Worm (Caenorhabditis elegans) whole organism, L4 larva: ENCODE data around the gene clec-80.

Experiments used
- F26F4.8 ChIP-seq: fragments of 200-800 bp; sonication (Bioruptor generic); conservative IDR thresholded peaks from 2 replicates; pipeline ENCODE4 v1.3.6; 2022; ENCODE audit warnings: missing genetic modification characterization, missing compliant biosample characterization
- ces-1 ChIP-seq: fragments of 150-350 bp; sonication (generic microtip); optimal IDR thresholded peaks from 4 replicates; lab custom pipeline; 2014; ENCODE audit warnings: missing biosample characterization, missing genetic modification reagents, missing genetic modification characterization
- cey-2 ChIP-seq: sonication (generic microtip); optimal IDR thresholded peaks from 3 replicates; lab custom pipeline; 2017; ENCODE audit warnings: missing genetic modification characterization, mild to moderate bottlenecking, missing compliant biosample characterization, antibody characterized with exemption, borderline replicate concordance; ENCODE audit not compliant: insufficient read depth
- egl-27 ChIP-seq: sonication (generic microtip); optimal IDR thresholded peaks from 3 replicates; lab custom pipeline; 2017; ENCODE audit warnings: missing biosample characterization, missing genetic modification reagents, missing genetic modification characterization
- nhr-237 ChIP-seq: sonication (generic microtip); optimal IDR thresholded peaks from 2 replicates; lab custom pipeline; 2017; ENCODE audit warnings: missing biosample characterization, missing genetic modification characterization
- unc-62 ChIP-seq, 3 experiments: fragments of 150-350 bp in 1 of 3; sonication (generic microtip); optimal IDR thresholded peaks in 2 of 3; peaks in 1 of 3; 1 replicate in 1 of 3; 2 replicates in 2 of 3; lab custom pipeline; 2014 to 2017; ENCODE audit warnings: missing biosample characterization in 3 of 3, missing genetic modification characterization in 3 of 3, missing genetic modification reagents in 3 of 3, missing genotype in 1 of 3
- ztf-11 ChIP-seq: fragments of 150-350 bp; optimal IDR thresholded peaks from 2 replicates; lab custom pipeline; 2014; ENCODE audit warnings: missing biosample characterization, missing genetic modification characterization

DNA sequence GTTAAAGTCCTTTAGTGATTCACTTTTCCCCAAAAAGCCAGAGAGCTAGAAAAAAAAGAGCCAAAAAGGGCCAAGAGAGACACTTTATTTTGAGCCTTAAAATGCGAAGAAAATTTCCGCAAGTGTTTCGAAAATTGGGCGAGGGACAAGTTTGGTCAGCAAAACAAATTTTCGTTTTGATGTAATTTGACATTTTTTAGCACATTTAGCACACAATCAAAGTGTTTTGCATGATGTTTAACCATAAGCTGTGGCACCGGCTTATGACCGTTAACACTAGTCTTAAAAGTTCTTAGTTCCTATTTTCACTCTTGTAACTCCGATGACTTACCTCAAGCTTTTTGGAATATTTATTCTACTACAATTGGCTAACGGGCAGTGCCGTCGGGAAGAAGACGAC lies 3.1 kb upstream of the clec-80 start, which contains the start of gene Y54G2A.37:
- TF ChIP-seq cey-2 (tag; lab: Kevin White, UChicago) = no peak
- no peak for TF ChIP-seq ztf-11 (tag; lab: Kevin White, UChicago)
- no peak for TF ChIP-seq egl-27 (tag; lab: Kevin White, UChicago)
- TF ChIP-seq unc-62 (GFP tag; optimal IDR thresholded peaks at IDR 0.05 in 1 of 2; lab: Kevin White, UChicago) = no peak
- TF ChIP-seq unc-62 (tag; optimal IDR thresholded peaks at IDR 0.05; lab: Kevin White, UChicago) = no peak
- TF ChIP-seq F26F4.8 (GFP tag; lab: Robert Waterston, UW) = no peak
- no peak for TF ChIP-seq nhr-237 (tag; lab: Kevin White, UChicago)
- TF ChIP-seq ces-1 (GFP tag; lab: Kevin White, UChicago) = no peak
